Fruit fly (Drosophila melanogaster) whole organism, embryonic: ENCODE data around the gene Sec10.

Experiments
- ATbp ChIP-seq: fragments of 200-800 bp; sonication (Bioruptor generic); optimal IDR thresholded peaks from 2 replicates; lab custom pipeline; 2017; ENCODE audit warnings: missing biosample characterization, mild to moderate bottlenecking, missing genetic modification characterization, missing genetic modification reagents
- Asciz ChIP-seq: fragments of 200-800 bp; sonication (Bioruptor generic); optimal IDR thresholded peaks from 2 replicates; lab custom pipeline; 2017; ENCODE audit warnings: missing biosample characterization, mild to moderate bottlenecking, missing genetic modification characterization, missing genetic modification reagents
- Atf3 ChIP-seq: fragments of 200-800 bp; sonication (Bioruptor generic); optimal IDR thresholded peaks from 3 replicates; lab custom pipeline; 2016; ENCODE audit warnings: missing biosample characterization, missing genetic modification characterization
- B-H1 ChIP-seq: fragments of 200-800 bp; sonication (Bioruptor generic); IDR thresholded peaks from 3 replicates; pipeline ENCODE4 v1.3.6; 2022; ENCODE audit warnings: missing biosample characterization, missing genetic modification characterization
- BEAF-32 ChIP-seq: fragments of 200-800 bp; sonication (Bioruptor generic); optimal IDR thresholded peaks from 3 replicates; lab custom pipeline; 2017; ENCODE audit warnings: missing biosample characterization, missing genetic modification characterization, mild to moderate bottlenecking, moderate library complexity, missing genetic modification reagents
- CG10431 ChIP-seq: fragments of 200-800 bp; sonication (Bioruptor generic); optimal IDR thresholded peaks from 3 replicates; lab custom pipeline; 2018; ENCODE audit warnings: missing biosample characterization, mild to moderate bottlenecking, missing genetic modification characterization
- CG11696 ChIP-seq: fragments of 200-800 bp; sonication (Bioruptor generic); IDR thresholded peaks from 2 replicates; pipeline ENCODE4 v1.3.6; 2022; ENCODE audit warnings: missing biosample characterization, missing genetic modification characterization
- CG13287 ChIP-seq: fragments of 200-800 bp; sonication (Bioruptor generic); IDR thresholded peaks from 2 replicates; pipeline ENCODE4 v1.3.6; 2022; ENCODE audit warnings: missing biosample characterization, missing genetic modification characterization; ENCODE audit not compliant: partially characterized antibody
- CG14014 ChIP-seq: fragments of 200-800 bp; sonication (Bioruptor generic); IDR thresholded peaks from 2 replicates; pipeline ENCODE4 v1.3.6; 2022; ENCODE audit warnings: missing biosample characterization, missing genetic modification characterization
- CG14710 ChIP-seq: fragments of 200-800 bp; sonication (Bioruptor generic); optimal IDR thresholded peaks from 3 replicates; lab custom pipeline; 2019; ENCODE audit warnings: missing biosample characterization, mild to moderate bottlenecking, missing genetic modification characterization, moderate library complexity
- CG16815 ChIP-seq: fragments of 200-800 bp; sonication (Bioruptor generic); optimal IDR thresholded peaks from 3 replicates; lab custom pipeline; 2017; ENCODE audit warnings: missing biosample characterization, mild to moderate bottlenecking, missing genetic modification characterization
- CG17385 ChIP-seq: fragments of 200-800 bp; sonication (Bioruptor generic); optimal IDR thresholded peaks from 3 replicates; lab custom pipeline; 2018; ENCODE audit warnings: missing biosample characterization, mild to moderate bottlenecking, missing genetic modification characterization
- CG17912 ChIP-seq: fragments of 200-800 bp; sonication (Bioruptor generic); optimal IDR thresholded peaks from 2 replicates; lab custom pipeline; 2018; ENCODE audit warnings: missing biosample characterization, mild to moderate bottlenecking, missing genetic modification characterization
- CG2202 ChIP-seq: fragments of 200-800 bp; sonication (Bioruptor generic); optimal IDR thresholded peaks from 2 replicates; lab custom pipeline; 2018; ENCODE audit warnings: missing biosample characterization, mild to moderate bottlenecking, missing genetic modification characterization
- CG3838 ChIP-seq: fragments of 200-800 bp; sonication (Bioruptor generic); optimal IDR thresholded peaks from 3 replicates; lab custom pipeline; 2016; ENCODE audit warnings: missing biosample characterization, missing genetic modification characterization
- CG4707 ChIP-seq: fragments of 200-800 bp; sonication (Bioruptor generic); optimal IDR thresholded peaks from 2 replicates; lab custom pipeline; 2018; ENCODE audit warnings: missing biosample characterization, mild to moderate bottlenecking, missing genetic modification characterization, moderate library complexity
- CG7372 ChIP-seq: fragments of 200-800 bp; sonication (Bioruptor generic); IDR thresholded peaks from 2 replicates; pipeline ENCODE4 v1.3.6; 2022; ENCODE audit warnings: missing biosample characterization, missing genetic modification characterization
- CG7987 ChIP-seq: fragments of 200-800 bp; sonication (Bioruptor generic); optimal IDR thresholded peaks from 2 replicates; lab custom pipeline; 2018; ENCODE audit warnings: missing biosample characterization, mild to moderate bottlenecking, missing genetic modification characterization, moderate library complexity
- CG9215 ChIP-seq: fragments of 200-800 bp; sonication (Bioruptor generic); IDR thresholded peaks from 2 replicates; pipeline ENCODE4 v1.3.6; 2022; ENCODE audit warnings: missing biosample characterization, missing genetic modification characterization
- CG9437 ChIP-seq: fragments of 200-800 bp; sonication (Bioruptor generic); optimal IDR thresholded peaks from 2 replicates; lab custom pipeline; 2018; ENCODE audit warnings: missing biosample characterization, mild to moderate bottlenecking, missing genetic modification characterization
- CG9727 ChIP-seq: fragments of 200-800 bp; sonication (Bioruptor generic); optimal IDR thresholded peaks from 3 replicates; lab custom pipeline; 2017; ENCODE audit warnings: missing biosample characterization, mild to moderate bottlenecking, missing genetic modification characterization
- CG9876 ChIP-seq: fragments of 200-800 bp; sonication (Bioruptor generic); optimal IDR thresholded peaks from 2 replicates; lab custom pipeline; 2016; ENCODE audit warnings: missing biosample characterization, missing genetic modification characterization
- CHES-1-like ChIP-seq: fragments of 200-800 bp; sonication (Bioruptor generic); optimal IDR thresholded peaks from 2 replicates; lab custom pipeline; 2016; ENCODE audit warnings: missing biosample characterization, missing genetic modification characterization
- Dp ChIP-seq: fragments of 200-800 bp; sonication (Bioruptor generic); optimal IDR thresholded peaks from 2 replicates; lab custom pipeline; 2018; ENCODE audit warnings: missing biosample characterization, mild to moderate bottlenecking, missing genetic modification characterization, moderate library complexity
- E2f2 ChIP-seq: fragments of 200-800 bp; sonication (Bioruptor generic); IDR thresholded peaks from 2 replicates; pipeline ENCODE4 v1.3.6; 2022; ENCODE audit warnings: missing biosample characterization, missing genetic modification characterization
- Elba2 ChIP-seq: fragments of 200-800 bp; sonication (Bioruptor generic); optimal IDR thresholded peaks from 3 replicates; lab custom pipeline; 2016; ENCODE audit warnings: missing biosample characterization, missing genetic modification characterization
- Ets97D ChIP-seq: fragments of 200-800 bp; sonication (Bioruptor generic); optimal IDR thresholded peaks from 3 replicates; lab custom pipeline; 2016; ENCODE audit warnings: missing biosample characterization, missing genetic modification characterization
- Fer3 ChIP-seq: fragments of 200-800 bp; sonication (Bioruptor generic); optimal IDR thresholded peaks from 2 replicates; lab custom pipeline; 2018; ENCODE audit warnings: missing biosample characterization, mild to moderate bottlenecking, missing genetic modification characterization, moderate library complexity
- HmgD ChIP-seq: fragments of 200-800 bp; sonication (Bioruptor generic); optimal IDR thresholded peaks from 3 replicates; lab custom pipeline; 2016; ENCODE audit warnings: missing biosample characterization, missing genetic modification characterization
- HmgZ ChIP-seq: fragments of 200-800 bp; sonication (Bioruptor generic); optimal IDR thresholded peaks from 2 replicates; lab custom pipeline; 2018; ENCODE audit warnings: missing biosample characterization, mild to moderate bottlenecking, missing genetic modification characterization
- Hsf ChIP-seq: fragments of 200-800 bp; sonication (Bioruptor generic); optimal IDR thresholded peaks from 3 replicates; lab custom pipeline; 2016; ENCODE audit warnings: missing biosample characterization, missing genetic modification characterization
- Lhr ChIP-seq: fragments of 200-800 bp; sonication (Bioruptor generic); optimal IDR thresholded peaks from 3 replicates; lab custom pipeline; 2017; ENCODE audit warnings: mild to moderate bottlenecking, missing biosample characterization, missing genetic modification reagents, missing genetic modification characterization
- MTF-1 ChIP-seq: fragments of 200-800 bp; sonication (Bioruptor generic); optimal IDR thresholded peaks from 2 replicates; lab custom pipeline; 2018; ENCODE audit warnings: missing biosample characterization, mild to moderate bottlenecking, missing genetic modification characterization, borderline replicate concordance
- Nf-YB ChIP-seq: fragments of 200-800 bp; sonication (Bioruptor generic); optimal IDR thresholded peaks from 3 replicates; lab custom pipeline; 2019; ENCODE audit warnings: missing biosample characterization, mild to moderate bottlenecking, missing genetic modification characterization, moderate library complexity
- Oli ChIP-seq: fragments of 200-800 bp; sonication (Bioruptor generic); optimal IDR thresholded peaks from 2 replicates; lab custom pipeline; 2018; ENCODE audit warnings: missing biosample characterization, mild to moderate bottlenecking, missing genetic modification characterization, moderate library complexity
- Sin3A ChIP-seq: fragments of >200 bp; optimal IDR thresholded peaks from 2 replicates; lab custom pipeline; 2018
- Sry-δ ChIP-seq: fragments of 200-800 bp; sonication (Bioruptor generic); optimal IDR thresholded peaks from 2 replicates; lab custom pipeline; 2016; ENCODE audit warnings: missing biosample characterization, missing genetic modification characterization
- al ChIP-seq: fragments of 200-800 bp; sonication (Bioruptor generic); IDR thresholded peaks from 2 replicates; pipeline ENCODE4 v1.3.6; 2022; ENCODE audit warnings: missing biosample characterization, missing genetic modification characterization
- bigmax ChIP-seq: fragments of 200-800 bp; sonication (Bioruptor generic); optimal IDR thresholded peaks from 2 replicates; lab custom pipeline; 2018; ENCODE audit warnings: missing biosample characterization, mild to moderate bottlenecking, missing genetic modification characterization
- dpn ChIP-seq, 2 experiments: fragments of 200-800 bp; sonication (Bioruptor generic); optimal IDR thresholded peaks; 3 replicates each; lab custom pipeline; 2016; ENCODE audit warnings: missing biosample characterization in 2 of 2, missing genetic modification characterization in 2 of 2
- grau ChIP-seq: fragments of 200-800 bp; optimal IDR thresholded peaks from 3 replicates; lab custom pipeline; 2019; ENCODE audit warnings: missing biosample characterization, mild to moderate bottlenecking, missing genetic modification characterization, moderate library complexity
- hbn ChIP-seq: fragments of 200-800 bp; sonication (Bioruptor generic); IDR thresholded peaks from 2 replicates; pipeline ENCODE4 v1.3.6; 2022; ENCODE audit warnings: missing biosample characterization, missing genetic modification characterization; ENCODE audit not compliant: partially characterized antibody
- hkb ChIP-seq, 2 experiments: fragments of 200-800 bp in 1 of 2; fragments of >200 bp in 1 of 2; sonication (Bioruptor generic) in 1 of 2; IDR thresholded peaks in 1 of 2; optimal IDR thresholded peaks in 1 of 2; 2 replicates each; pipeline versions ENCODE4 v1.3.6 to Lab custom; 2017 to 2022; ENCODE audit warnings: missing biosample characterization in 1 of 2, missing genetic modification characterization in 1 of 2
- klu ChIP-seq: fragments of 200-800 bp; sonication (Bioruptor generic); IDR thresholded peaks from 2 replicates; pipeline ENCODE4 v1.3.6; 2022; ENCODE audit warnings: missing biosample characterization, missing genetic modification characterization
- lab ChIP-seq: fragments of 200-800 bp; sonication (Bioruptor generic); optimal IDR thresholded peaks from 3 replicates; lab custom pipeline; 2017; ENCODE audit warnings: missing biosample characterization, missing genetic modification characterization, mild to moderate bottlenecking, moderate library complexity, missing genetic modification reagents
- nerfin-1 ChIP-seq: fragments of 200-800 bp; sonication (Bioruptor generic); optimal IDR thresholded peaks from 3 replicates; lab custom pipeline; 2019; ENCODE audit warnings: missing biosample characterization, mild to moderate bottlenecking, missing genetic modification characterization, moderate library complexity
- scrt ChIP-seq: fragments of 200-800 bp; sonication (Bioruptor generic); optimal IDR thresholded peaks from 2 replicates; lab custom pipeline; 2018; ENCODE audit warnings: missing biosample characterization, mild to moderate bottlenecking, missing genetic modification characterization, moderate library complexity
- sima ChIP-seq: fragments of 200-800 bp; sonication (Bioruptor generic); optimal IDR thresholded peaks from 2 replicates; lab custom pipeline; 2016; ENCODE audit warnings: missing biosample characterization, missing genetic modification characterization
- vnd ChIP-seq: fragments of 200-800 bp; sonication (Bioruptor generic); IDR thresholded peaks from 3 replicates; pipeline ENCODE4 v1.3.6; 2022; ENCODE audit warnings: missing biosample characterization, missing genetic modification characterization; ENCODE audit not compliant: partially characterized antibody
- wek ChIP-seq: fragments of 200-800 bp; sonication (Bioruptor generic); optimal IDR thresholded peaks from 3 replicates; lab custom pipeline; 2018; ENCODE audit warnings: missing biosample characterization, mild to moderate bottlenecking, missing genetic modification characterization, moderate library complexity

Sec10 gene

DNA sequence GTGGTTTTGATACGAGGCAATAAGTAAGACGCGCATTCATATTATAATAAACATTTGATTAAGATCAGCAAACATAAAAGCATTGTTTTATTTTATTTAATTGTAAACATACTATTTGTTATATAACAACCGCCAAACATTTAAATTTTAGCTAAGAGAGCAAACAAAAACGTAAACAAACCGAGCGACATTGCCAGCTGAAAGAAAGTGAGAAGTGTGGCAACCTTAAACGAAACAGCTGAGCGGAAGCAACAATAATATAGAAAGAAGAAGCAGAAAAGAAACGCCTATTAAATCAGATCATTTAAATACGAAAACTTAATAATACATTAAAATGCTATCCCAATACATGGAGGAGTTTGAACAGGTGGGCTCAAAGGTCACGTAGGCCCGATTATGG lies at the start of gene Sec10:
TSS of gene Sec10 (plus strand) at position 252 of the 400 bp plus-strand sequence.
- TF ChIP-seq dpn (GFP tag; optimal IDR thresholded peaks at IDR 0.05; lab: Kevin White, UChicago) (no peak), CG9437 (GFP tag; lab: Kevin White, UChicago) (peak; percentile 54), Elba2 (GFP tag; lab: Kevin White, UChicago) (peak; percentile 28), grau (tag; lab: Kevin White, UChicago) (no peak), al (no peak), CG9215 (GFP tag; lab: Robert Waterston, UW) (peak; percentile 94), hbn (GFP tag; lab: Robert Waterston, UW) (peak; percentile 13; the same call in 1 of the 2 replicates), vnd (GFP tag; lab: Robert Waterston, UW) (no peak), E2f2 (GFP tag; lab: Robert Waterston, UW) (peak; percentile 89), CG9727 (no peak), CG14710 (peak; percentile 34), Atf3 (GFP tag; lab: Kevin White, UChicago) (no peak), Sin3A (lab: Kevin White, UChicago) (peak; percentile 14), CG14014 (no peak), wek (GFP tag; lab: Kevin White, UChicago) (peak; percentile 62), sima (no peak), BEAF-32 (GFP tag; lab: Kevin White, UChicago) (peak; percentile 32), CG2202 (no peak), Fer3 (tag; lab: Kevin White, UChicago) (no peak), Oli (tag; lab: Kevin White, UChicago) (no peak), CG10431 (GFP tag; lab: Kevin White, UChicago) (peak; percentile 15), ATbp (GFP tag; lab: Kevin White, UChicago) (no peak), klu (GFP tag; lab: Robert Waterston, UW) (no peak), CG4707 (GFP tag; lab: Kevin White, UChicago) (peak; percentile 12), CG17912 (GFP tag; lab: Kevin White, UChicago) (peak; percentile 48), hkb (optimal IDR thresholded peaks at IDR 0.05; lab: Kevin White, UChicago) (no peak), hkb (GFP tag; IDR thresholded peaks at IDR 0.05; lab: Robert Waterston, UW) (peak; percentile 41; the same call in 1 of the 2 replicates), CG9876 (GFP tag; lab: Kevin White, UChicago) (no peak), CG13287 (GFP tag; lab: Robert Waterston, UW) (peak; percentile 56), B-H1 (GFP tag; lab: Robert Waterston, UW) (no peak), CG11696 (GFP tag; lab: Robert Waterston, UW) (no peak), Hsf (GFP tag; lab: Kevin White, UChicago) (peak; percentile 3), Lhr (GFP tag; lab: Kevin White, UChicago) (peak; percentile 30), HmgD (GFP tag; lab: Kevin White, UChicago) (no peak), CG3838 (peak; percentile 99), CG16815 (no peak), bigmax (GFP tag; lab: Kevin White, UChicago) (peak; percentile 36), CG7987 (GFP tag; lab: Kevin White, UChicago) (peak; percentile 3), scrt (GFP tag; lab: Kevin White, UChicago) (peak; percentile 85), nerfin-1 (no peak), Sry-δ (GFP tag; lab: Kevin White, UChicago) (peak; percentile 14), MTF-1 (peak; percentile 9), CHES-1-like (GFP tag; lab: Kevin White, UChicago) (peak; percentile 22), CG17385 (GFP tag; lab: Kevin White, UChicago) (peak; percentile 97), CG7372 (GFP tag; lab: Robert Waterston, UW) (no peak), HmgZ (tag; lab: Kevin White, UChicago) (peak; percentile 43), Ets97D (GFP tag; lab: Kevin White, UChicago) (peak; percentile 77), Asciz (GFP tag; lab: Kevin White, UChicago) (no peak), Dp (GFP tag; lab: Kevin White, UChicago) (peak; percentile 85), Nf-YB (GFP tag; lab: Kevin White, UChicago) (peak; percentile 6), lab (GFP tag; lab: Kevin White, UChicago) (no peak)
